Worm (Caenorhabditis elegans) whole organism, L2 larva: Measurements from ENCODE around the gene F32D8.14.

Experiments
- C34F6.9 ChIP-seq: fragments of 150-350 bp; optimal IDR thresholded peaks from 2 replicates; lab custom pipeline; 2014; ENCODE audit warnings: missing biosample characterization, missing genetic modification characterization
- F13H6.1 ChIP-seq: sonication (generic microtip); optimal IDR thresholded peaks from 2 replicates; lab custom pipeline; 2016; ENCODE audit warnings: missing genetic modification characterization, missing compliant biosample characterization
- Y55F3AM.14 ChIP-seq: fragments of 200-800 bp; sonication (Bioruptor generic); optimal IDR thresholded peaks from 2 replicates; lab custom pipeline; 2018; ENCODE audit warnings: mild to moderate bottlenecking, missing genetic modification characterization, missing compliant biosample characterization
- alr-1 ChIP-seq: fragments of 150-350 bp; optimal IDR thresholded peaks from 2 replicates; lab custom pipeline; 2014; ENCODE audit warnings: missing biosample characterization, missing genetic modification characterization
- ama-1 ChIP-seq: fragments of 150-350 bp; optimal IDR thresholded peaks from 2 replicates; lab custom pipeline; 2018; ENCODE audit warnings: inconsistent platforms
- blmp-1 ChIP-seq: sonication (generic microtip); optimal IDR thresholded peaks from 2 replicates; lab custom pipeline; 2017; ENCODE audit warnings: missing genetic modification characterization, mild to moderate bottlenecking, missing compliant biosample characterization, antibody characterized with exemption, moderate library complexity; ENCODE audit not compliant: insufficient read depth
- ceh-16 ChIP-seq: fragments of 150-350 bp; optimal IDR thresholded peaks from 2 replicates; lab custom pipeline; 2014; ENCODE audit warnings: missing biosample characterization, missing genetic modification characterization
- ceh-82 ChIP-seq: fragments of 150-350 bp; optimal IDR thresholded peaks from 2 replicates; lab custom pipeline; 2014; ENCODE audit warnings: missing biosample characterization, missing genetic modification characterization
- crh-2 ChIP-seq: sonication (generic microtip); optimal IDR thresholded peaks from 2 replicates; lab custom pipeline; 2017; ENCODE audit warnings: missing biosample characterization, missing genetic modification characterization
- dmd-4 ChIP-seq: sonication (generic microtip); optimal IDR thresholded peaks from 2 replicates; lab custom pipeline; 2017; ENCODE audit warnings: missing biosample characterization, missing genetic modification characterization
- egl-27 ChIP-seq: sonication (generic microtip); optimal IDR thresholded peaks from 3 replicates; lab custom pipeline; 2017; ENCODE audit warnings: missing biosample characterization, missing genetic modification reagents, missing genetic modification characterization
- elt-1 ChIP-seq: fragments of 150-350 bp; optimal IDR thresholded peaks from 2 replicates; lab custom pipeline; 2014; ENCODE audit warnings: missing biosample characterization, missing genetic modification characterization
- elt-3 ChIP-seq: sonication (generic microtip); optimal IDR thresholded peaks from 2 replicates; lab custom pipeline; 2017; ENCODE audit warnings: missing biosample characterization, missing genetic modification characterization
- fos-1 ChIP-seq: fragments of 150-350 bp; optimal IDR thresholded peaks from 2 replicates; lab custom pipeline; 2014; ENCODE audit warnings: missing biosample characterization, missing genetic modification characterization
- lin-11 ChIP-seq: fragments of 150-350 bp; sonication (generic microtip); optimal IDR thresholded peaks from 2 replicates; lab custom pipeline; 2014; ENCODE audit warnings: missing biosample characterization, missing genetic modification characterization, inconsistent platforms, mixed read lengths
- lin-13 ChIP-seq: fragments of 150-350 bp; optimal IDR thresholded peaks from 2 replicates; lab custom pipeline; 2014; ENCODE audit warnings: missing biosample characterization, missing genetic modification reagents, missing genetic modification characterization
- lin-39 ChIP-seq: fragments of 150-350 bp; optimal IDR thresholded peaks from 2 replicates; lab custom pipeline; 2014; ENCODE audit warnings: missing biosample characterization, missing genetic modification reagents, missing genetic modification characterization
- lsy-2 ChIP-seq, 2 experiments: fragments of 150-350 bp in 1 of 2; sonication (generic microtip) in 1 of 2; optimal IDR thresholded peaks; 2 replicates each; lab custom pipeline; 2014 to 2017; ENCODE audit warnings: missing biosample characterization in 2 of 2, missing genetic modification characterization in 2 of 2
- mab-5 ChIP-seq: fragments of 150-350 bp; optimal IDR thresholded peaks from 2 replicates; lab custom pipeline; 2014; ENCODE audit warnings: missing biosample characterization, missing genetic modification characterization
- mbf-1 ChIP-seq: sonication (generic microtip); optimal IDR thresholded peaks from 2 replicates; lab custom pipeline; 2017; ENCODE audit warnings: missing biosample characterization, missing genetic modification characterization
- mdl-1 ChIP-seq, 2 experiments: fragments of 150-350 bp in 1 of 2; sonication (generic microtip) in 1 of 2; optimal IDR thresholded peaks; 2 replicates each; lab custom pipeline; 2017; ENCODE audit warnings: missing biosample characterization in 2 of 2, missing genetic modification characterization in 2 of 2
- nhr-10 ChIP-seq: sonication (generic microtip); optimal IDR thresholded peaks from 2 replicates; lab custom pipeline; 2017; ENCODE audit warnings: missing biosample characterization, missing genetic modification characterization
- nhr-11 ChIP-seq: fragments of 150-350 bp; optimal IDR thresholded peaks from 2 replicates; lab custom pipeline; 2014; ENCODE audit warnings: missing biosample characterization, missing genetic modification characterization
- nhr-12 ChIP-seq: fragments of 150-350 bp; optimal IDR thresholded peaks from 2 replicates; lab custom pipeline; 2014; ENCODE audit warnings: missing biosample characterization, missing genetic modification characterization
- nhr-129 ChIP-seq: fragments of 150-350 bp; optimal IDR thresholded peaks from 2 replicates; lab custom pipeline; 2014; ENCODE audit warnings: missing biosample characterization, missing genetic modification characterization
- nhr-21 ChIP-seq: fragments of 150-350 bp; optimal IDR thresholded peaks from 2 replicates; lab custom pipeline; 2014; ENCODE audit warnings: missing biosample characterization, missing genetic modification characterization
- nhr-23 ChIP-seq: fragments of 150-350 bp; optimal IDR thresholded peaks from 2 replicates; lab custom pipeline; 2014; ENCODE audit warnings: missing biosample characterization, missing genetic modification reagents, missing genetic modification characterization
- nhr-237 ChIP-seq: fragments of 150-350 bp; optimal IDR thresholded peaks from 2 replicates; lab custom pipeline; 2014; ENCODE audit warnings: missing biosample characterization, missing genetic modification characterization
- nhr-25 ChIP-seq: fragments of 150-350 bp; sonication (generic microtip); optimal IDR thresholded peaks from 3 replicates; lab custom pipeline; 2014; ENCODE audit warnings: missing biosample characterization, missing genetic modification characterization
- nhr-6 ChIP-seq: fragments of 150-350 bp; optimal IDR thresholded peaks from 2 replicates; lab custom pipeline; 2014; ENCODE audit warnings: missing biosample characterization, missing genetic modification characterization
- peb-1 ChIP-seq: fragments of 150-350 bp; optimal IDR thresholded peaks from 2 replicates; lab custom pipeline; 2014; ENCODE audit warnings: missing biosample characterization, missing genetic modification characterization
- sem-4 ChIP-seq: fragments of 150-350 bp; optimal IDR thresholded peaks from 2 replicates; lab custom pipeline; 2014; ENCODE audit warnings: missing biosample characterization, missing genetic modification reagents, missing genetic modification characterization
- skn-1 ChIP-seq: sonication (generic microtip); optimal IDR thresholded peaks from 2 replicates; lab custom pipeline; 2017; ENCODE audit warnings: missing biosample characterization, missing genetic modification characterization
- sma-3 ChIP-seq: sonication (generic microtip); optimal IDR thresholded peaks from 2 replicates; lab custom pipeline; 2016; ENCODE audit warnings: missing genetic modification reagents, missing genetic modification characterization, missing compliant biosample characterization
- sma-9 ChIP-seq, 2 experiments: fragments of 150-350 bp in 1 of 2; sonication (generic microtip) in 1 of 2; optimal IDR thresholded peaks; 2 replicates each; lab custom pipeline; 2014 to 2016; ENCODE audit warnings: missing genetic modification characterization in 2 of 2, mild to moderate bottlenecking in 1 of 2, missing biosample characterization in 1 of 2, missing compliant biosample characterization in 1 of 2, missing genetic modification reagents in 1 of 2, moderate library complexity in 1 of 2
- snpc-4 ChIP-seq: fragments of 150-350 bp; optimal IDR thresholded peaks from 2 replicates; lab custom pipeline; 2014; ENCODE audit warnings: missing biosample characterization, missing genetic modification characterization
- unc-55 ChIP-seq: fragments of 150-350 bp; sonication (generic microtip); optimal IDR thresholded peaks from 3 replicates; lab custom pipeline; 2014; ENCODE audit warnings: missing biosample characterization, missing genetic modification reagents, missing genetic modification characterization
- zag-1 ChIP-seq: fragments of 150-350 bp; optimal IDR thresholded peaks from 2 replicates; lab custom pipeline; 2014; ENCODE audit warnings: missing biosample characterization, missing genetic modification characterization
- ztf-1 ChIP-seq: fragments of 200-800 bp; sonication (Bioruptor generic); conservative IDR thresholded peaks from 2 replicates; pipeline ENCODE4 v1.3.6; 2022; ENCODE audit warnings: missing genetic modification characterization, missing compliant biosample characterization
- ztf-11 ChIP-seq: sonication (generic microtip); optimal IDR thresholded peaks from 2 replicates; lab custom pipeline; 2017; ENCODE audit warnings: missing biosample characterization, missing genetic modification characterization
- ztf-4 ChIP-seq: fragments of 150-350 bp; optimal IDR thresholded peaks from 2 replicates; lab custom pipeline; 2014; ENCODE audit warnings: missing biosample characterization, missing genetic modification characterization

Gene F32D8.14

DNA sequence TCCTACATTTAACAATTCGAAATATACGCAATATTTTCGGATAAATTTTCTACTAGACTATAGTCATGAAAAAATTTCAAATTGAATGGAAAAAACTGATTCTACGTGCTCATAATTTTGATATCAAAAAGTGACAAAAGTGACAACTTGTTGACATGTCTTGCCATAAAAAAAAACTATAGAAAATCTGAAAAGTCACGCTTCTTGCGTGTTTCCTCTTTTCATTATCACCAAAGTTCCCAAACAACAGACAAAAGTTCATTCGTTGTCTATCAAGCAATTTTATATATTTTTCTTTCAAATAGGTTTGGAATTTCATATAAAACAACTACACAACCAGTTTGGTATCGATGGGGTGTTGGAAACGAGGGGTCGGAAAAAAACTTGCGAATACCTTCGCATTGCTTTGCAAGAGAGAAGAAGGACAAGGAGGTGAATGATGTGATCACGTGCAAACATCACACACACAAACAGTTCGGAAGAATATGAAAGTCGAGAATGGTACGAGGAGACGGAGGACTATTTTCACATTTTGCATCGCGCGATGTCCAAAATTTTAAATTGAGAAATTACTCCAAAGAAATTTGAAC is 35.4 kb downstream of the F32D8.14 start:
- TF ChIP-seq egl-27 (no peak), nhr-25 (tag; lab: Kevin White, UChicago) (peak; percentile 56), nhr-10 (tag; lab: Kevin White, UChicago) (no peak), nhr-21 (tag; lab: Kevin White, UChicago) (no peak), nhr-237 (tag; lab: Kevin White, UChicago) (no peak), sma-3 (no peak), mbf-1 (no peak), snpc-4 (no peak), ztf-4 (tag; lab: Kevin White, UChicago) (no peak), F13H6.1 (tag; lab: Kevin White, UChicago) (peak; percentile 18), nhr-129 (peak; percentile 47), elt-1 (tag; lab: Kevin White, UChicago) (no peak), ceh-82 (tag; lab: Kevin White, UChicago) (no peak), ama-1 (no peak), zag-1 (tag; lab: Kevin White, UChicago) (no peak), mdl-1 (tag; optimal IDR thresholded peaks at IDR 0.05; lab: Kevin White, UChicago) (no peak), elt-3 (tag; lab: Kevin White, UChicago) (no peak), fos-1 (no peak), ztf-11 (tag; lab: Kevin White, UChicago) (no peak)
- TF ChIP-seq, all 48 proteins: peak for 3

DNA sequence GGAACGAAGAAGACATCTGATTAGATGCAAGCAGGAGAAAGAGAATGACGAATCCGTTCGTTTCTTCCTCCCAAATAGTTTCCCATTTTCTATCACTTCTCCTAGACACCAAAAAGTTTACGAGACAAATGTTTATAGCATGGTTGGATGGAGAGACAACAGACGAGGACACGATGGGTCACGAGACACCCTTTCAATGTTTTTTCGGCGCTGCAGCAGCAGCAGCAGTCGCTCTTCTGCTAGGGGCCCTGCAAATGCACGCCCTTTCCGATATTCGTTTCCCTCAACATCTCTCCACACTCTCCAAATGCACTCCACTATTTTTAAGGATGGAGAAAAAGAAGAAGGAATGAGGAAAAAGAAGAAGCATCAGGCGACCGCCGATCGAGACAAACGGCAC is 36.2 kb downstream of the F32D8.14 start:
- TF ChIP-seq nhr-23 (tag; lab: Kevin White, UChicago) (no peak), mab-5 (tag; lab: Kevin White, UChicago) (peak; percentile 81), nhr-6 (peak; percentile 54), skn-1 (tag; lab: Kevin White, UChicago) (no peak), fos-1 (peak; percentile 39), ztf-4 (tag; lab: Kevin White, UChicago) (peak; percentile 76), ztf-1 (no peak), Y55F3AM.14 (peak; percentile 96), lin-13 (GFP tag; lab: Kevin White, UChicago) (peak; percentile 37), nhr-21 (tag; lab: Kevin White, UChicago) (peak; percentile 82), mbf-1 (no peak), F13H6.1 (tag; lab: Kevin White, UChicago) (peak; percentile 94), alr-1 (tag; lab: Kevin White, UChicago) (no peak), crh-2 (peak; percentile 62), egl-27 (peak; percentile 72), nhr-129 (peak; percentile 89), lin-39 (tag; lab: Kevin White, UChicago) (no peak), nhr-11 (tag; lab: Kevin White, UChicago) (no peak), mdl-1 (tag; optimal IDR thresholded peaks at IDR 0.05; lab: Kevin White, UChicago) (peak; percentile 86 to 91), blmp-1 (tag; lab: Kevin White, UChicago) (no peak), zag-1 (tag; lab: Kevin White, UChicago) (peak; percentile 84), sem-4 (tag; lab: Kevin White, UChicago) (peak; percentile 79), lsy-2 (tag; optimal IDR thresholded peaks at IDR 0.05; lab: Kevin White, UChicago) (peak in 1 of 2 experiments; percentile 84), C34F6.9 (tag; lab: Kevin White, UChicago) (peak; percentile 75), elt-3 (tag; lab: Kevin White, UChicago) (no peak), unc-55 (GFP tag; lab: Kevin White, UChicago) (peak; percentile 39), dmd-4 (tag; lab: Kevin White, UChicago) (no peak), nhr-12 (tag; lab: Kevin White, UChicago) (peak; percentile 10), ceh-16 (tag; lab: Kevin White, UChicago) (no peak), ama-1 (peak; percentile 48), sma-9 (GFP tag; optimal IDR thresholded peaks at IDR 0.05; lab: Kevin White, UChicago) (peak; percentile 97), sma-9 (tag; optimal IDR thresholded peaks at IDR 0.05; lab: Kevin White, UChicago) (no peak), peb-1 (no peak), snpc-4 (peak; percentile 41), lin-11 (peak; percentile 62), nhr-10 (tag; lab: Kevin White, UChicago) (no peak)
